Fruit fly (Drosophila melanogaster) whole organism, pupa: ENCODE results near the gene Mtr3.

ENCODE experiments used
- CG12605 ChIP-seq: fragments of 200-800 bp; sonication (Bioruptor generic); IDR thresholded peaks from 2 replicates; pipeline ENCODE4 v1.3.6; 2022; ENCODE audit warnings: missing biosample characterization, missing genetic modification characterization
- CG14655 ChIP-seq: fragments of 200-800 bp; sonication (Bioruptor generic); optimal IDR thresholded peaks from 3 replicates; lab custom pipeline; 2017; ENCODE audit warnings: mild to moderate bottlenecking, missing biosample characterization, missing genetic modification reagents, missing genetic modification characterization

- TF ChIP-seq CG14655 (GFP tag; lab: Kevin White, UChicago) (no peak), CG12605 (GFP tag; lab: Robert Waterston, UW) (no peak)
These were observed 1.3 kb upstream of the Mtr3 start, which contains the start of gene Rpn1 for dm6 chr3L:19914833-19915232.
